Worm (Caenorhabditis elegans) whole organism, L3 larva: ENCODE data around the gene ZC373.5.
A peak's percentile ranks its signal among the peaks of the same experiment; 100 is the strongest.

Source experiments
- R02D3.7 ChIP-seq: fragments of 150-350 bp; optimal IDR thresholded peaks from 2 replicates; lab custom pipeline; 2014; ENCODE audit warnings: missing biosample characterization, missing genetic modification characterization
- ZK546.5 ChIP-seq: sonication (generic microtip); optimal IDR thresholded peaks from 2 replicates; lab custom pipeline; 2017; ENCODE audit warnings: missing biosample characterization, missing genetic modification characterization
- aly-2 ChIP-seq: fragments of 150-350 bp; optimal IDR thresholded peaks from 2 replicates; lab custom pipeline; 2014; ENCODE audit warnings: missing biosample characterization, missing genetic modification characterization
- ama-1 ChIP-seq: fragments of 150-350 bp; optimal IDR thresholded peaks from 2 replicates; lab custom pipeline; 2018
- ceh-16 ChIP-seq: sonication (generic microtip); optimal IDR thresholded peaks from 2 replicates; lab custom pipeline; 2017; ENCODE audit warnings: missing biosample characterization, missing genetic modification characterization
- ceh-28 ChIP-seq: fragments of 150-350 bp; optimal IDR thresholded peaks from 2 replicates; lab custom pipeline; 2014; ENCODE audit warnings: missing biosample characterization, missing genetic modification reagents, missing genetic modification characterization
- ceh-82 ChIP-seq: fragments of 150-350 bp; optimal IDR thresholded peaks from 2 replicates; lab custom pipeline; 2014; ENCODE audit warnings: missing biosample characterization, missing genetic modification characterization
- ceh-9 ChIP-seq: sonication (generic microtip); optimal IDR thresholded peaks from 2 replicates; lab custom pipeline; 2018; ENCODE audit warnings: missing biosample characterization, missing genetic modification characterization
- daf-12 ChIP-seq: fragments of 150-350 bp; optimal IDR thresholded peaks from 2 replicates; lab custom pipeline; 2014; ENCODE audit warnings: missing biosample characterization, missing genetic modification reagents, missing genetic modification characterization
- egl-27 ChIP-seq: sonication (generic microtip); optimal IDR thresholded peaks from 4 replicates; lab custom pipeline; 2017; ENCODE audit warnings: missing biosample characterization, missing genetic modification reagents, missing genetic modification characterization
- egl-5 ChIP-seq: fragments of 150-350 bp; optimal IDR thresholded peaks from 2 replicates; lab custom pipeline; 2017; ENCODE audit warnings: missing biosample characterization, missing genetic modification reagents, missing genetic modification characterization, inconsistent platforms
- elt-1 ChIP-seq: fragments of 150-350 bp; optimal IDR thresholded peaks from 2 replicates; lab custom pipeline; 2014; ENCODE audit warnings: missing biosample characterization, missing genetic modification characterization
- elt-2 ChIP-seq: sonication (generic microtip); optimal IDR thresholded peaks from 2 replicates; lab custom pipeline; 2016; ENCODE audit warnings: missing genetic modification reagents, mild to moderate bottlenecking, missing genetic modification characterization, missing compliant biosample characterization
- fkh-10 ChIP-seq: sonication (generic microtip); optimal IDR thresholded peaks from 2 replicates; lab custom pipeline; 2017; ENCODE audit warnings: missing biosample characterization, missing genetic modification reagents, missing genetic modification characterization
- fkh-2 ChIP-seq: fragments of 150-350 bp; optimal IDR thresholded peaks from 2 replicates; lab custom pipeline; 2014; ENCODE audit warnings: missing biosample characterization, missing genetic modification reagents, missing genetic modification characterization
- fos-1 ChIP-seq: fragments of 150-350 bp; optimal IDR thresholded peaks from 2 replicates; lab custom pipeline; 2014; ENCODE audit warnings: missing biosample characterization, missing genetic modification characterization
- hmg-11 ChIP-seq: sonication (generic microtip); optimal IDR thresholded peaks from 2 replicates; lab custom pipeline; 2016; ENCODE audit warnings: missing genetic modification characterization, missing compliant biosample characterization
- jun-1 ChIP-seq: fragments of 150-350 bp; optimal IDR thresholded peaks from 2 replicates; lab custom pipeline; 2014; ENCODE audit warnings: missing biosample characterization, missing genetic modification reagents, missing genetic modification characterization
- lin-15B ChIP-seq: fragments of 150-350 bp; optimal IDR thresholded peaks from 2 replicates; lab custom pipeline; 2014; ENCODE audit warnings: missing biosample characterization, missing genetic modification characterization
- lin-39 ChIP-seq: fragments of 150-350 bp; optimal IDR thresholded peaks from 2 replicates; lab custom pipeline; 2018; ENCODE audit warnings: missing biosample characterization, missing genetic modification reagents, missing genetic modification characterization
- lsy-12 ChIP-seq: sonication (generic microtip); optimal IDR thresholded peaks from 2 replicates; lab custom pipeline; 2016; ENCODE audit warnings: mild to moderate bottlenecking, missing genetic modification characterization, missing compliant biosample characterization
- mdl-1 ChIP-seq: fragments of 150-350 bp; optimal IDR thresholded peaks from 2 replicates; lab custom pipeline; 2014; ENCODE audit warnings: missing biosample characterization, missing genetic modification characterization
- mml-1 ChIP-seq: fragments of 150-350 bp; sonication (generic microtip); optimal IDR thresholded peaks from 3 replicates; lab custom pipeline; 2014; ENCODE audit warnings: missing biosample characterization, missing genetic modification characterization
- nfya-1 ChIP-seq: sonication (generic microtip); optimal IDR thresholded peaks from 2 replicates; lab custom pipeline; 2017; ENCODE audit warnings: missing genetic modification characterization, mild to moderate bottlenecking, missing compliant biosample characterization, antibody characterized with exemption, moderate library complexity; ENCODE audit not compliant: insufficient read depth
- nhr-12 ChIP-seq: fragments of 150-350 bp; optimal IDR thresholded peaks from 2 replicates; lab custom pipeline; 2014; ENCODE audit warnings: missing biosample characterization, missing genetic modification characterization
- nhr-23 ChIP-seq: fragments of 150-350 bp; optimal IDR thresholded peaks from 2 replicates; lab custom pipeline; 2014; ENCODE audit warnings: missing biosample characterization, missing genetic modification reagents, missing genetic modification characterization
- nhr-237 ChIP-seq: fragments of 150-350 bp; optimal IDR thresholded peaks from 2 replicates; lab custom pipeline; 2014; ENCODE audit warnings: missing biosample characterization, missing genetic modification characterization
- nhr-25 ChIP-seq: sonication (generic microtip); optimal IDR thresholded peaks from 2 replicates; lab custom pipeline; 2017; ENCODE audit warnings: missing biosample characterization, missing genetic modification characterization
- nhr-43 ChIP-seq: sonication (generic microtip); optimal IDR thresholded peaks from 2 replicates; lab custom pipeline; 2016; ENCODE audit warnings: mild to moderate bottlenecking, missing genetic modification characterization, missing compliant biosample characterization; ENCODE audit not compliant: poor library complexity, severe bottlenecking
- nhr-67 ChIP-seq: fragments of 150-350 bp; optimal IDR thresholded peaks from 2 replicates; lab custom pipeline; 2014; ENCODE audit warnings: missing biosample characterization, missing genetic modification characterization
- nhr-76 ChIP-seq: fragments of 150-350 bp; sonication (generic microtip); optimal IDR thresholded peaks from 5 replicates; lab custom pipeline; 2014; ENCODE audit warnings: missing biosample characterization, missing genetic modification characterization
- nhr-77 ChIP-seq: fragments of 150-350 bp; optimal IDR thresholded peaks from 2 replicates; lab custom pipeline; 2014; ENCODE audit warnings: missing biosample characterization, missing genetic modification characterization
- pha-4 ChIP-seq: fragments of 150-350 bp; optimal IDR thresholded peaks from 2 replicates; lab custom pipeline; 2014; ENCODE audit warnings: missing biosample characterization, missing genetic modification reagents, missing genetic modification characterization
- pqm-1 ChIP-seq: fragments of 150-350 bp; optimal IDR thresholded peaks from 2 replicates; lab custom pipeline; 2017; ENCODE audit warnings: missing biosample characterization, missing genetic modification characterization, inconsistent platforms
- sea-2 ChIP-seq: fragments of 150-350 bp; sonication (generic microtip); optimal IDR thresholded peaks from 4 replicates; lab custom pipeline; 2014; ENCODE audit warnings: missing biosample characterization, missing genetic modification reagents, missing genetic modification characterization
- skn-1 ChIP-seq: fragments of 150-350 bp; optimal IDR thresholded peaks from 2 replicates; lab custom pipeline; 2014; ENCODE audit warnings: missing biosample characterization, missing genetic modification characterization
- snpc-4 ChIP-seq: fragments of 150-350 bp; optimal IDR thresholded peaks from 2 replicates; lab custom pipeline; 2014; ENCODE audit warnings: missing biosample characterization, missing genetic modification characterization
- tbx-2 ChIP-seq: sonication (generic microtip); optimal IDR thresholded peaks from 2 replicates; lab custom pipeline; 2016; ENCODE audit warnings: mild to moderate bottlenecking, missing genetic modification characterization, missing compliant biosample characterization
- unc-39 ChIP-seq: sonication (generic microtip); optimal IDR thresholded peaks from 4 replicates; lab custom pipeline; 2017; ENCODE audit warnings: missing biosample characterization, missing genetic modification characterization
- unc-62 ChIP-seq: fragments of 150-350 bp; sonication (generic microtip); optimal IDR thresholded peaks from 4 replicates; lab custom pipeline; 2014; ENCODE audit warnings: missing biosample characterization, missing genetic modification reagents, missing genetic modification characterization
- zag-1 ChIP-seq: fragments of 150-350 bp; optimal IDR thresholded peaks from 2 replicates; lab custom pipeline; 2014; ENCODE audit warnings: missing biosample characterization, missing genetic modification characterization
- ztf-11 ChIP-seq: fragments of 150-350 bp; optimal IDR thresholded peaks from 2 replicates; lab custom pipeline; 2014; ENCODE audit warnings: missing biosample characterization, missing genetic modification characterization
- ztf-4 ChIP-seq: fragments of 150-350 bp; optimal IDR thresholded peaks from 2 replicates; lab custom pipeline; 2014; ENCODE audit warnings: missing biosample characterization, missing genetic modification characterization

ZC373.5 gene

ce11 chrX:10047325-10047724 lies 26.9 kb downstream of the ZC373.5 start, which contains the start of gene ZC374.2:
Gene ZC374.2, minus strand, starts transcription at chrX:10047425.
- TF ChIP-seq egl-5 (tag; lab: Kevin White, UChicago), result no peak
- no peak for TF ChIP-seq unc-39 (tag; lab: Kevin White, UChicago)
- no peak for TF ChIP-seq ceh-28

ce11 chrX:10044473-10044872 lies 29.7 kb downstream of the ZC373.5 start:
- no peak for TF ChIP-seq lin-39
- TF ChIP-seq elt-2 (tag; lab: Kevin White, UChicago), result no peak
- no peak for TF ChIP-seq nhr-76 (tag; lab: Kevin White, UChicago)
- TF ChIP-seq nhr-23 (tag; lab: Kevin White, UChicago), result no peak
- no peak for TF ChIP-seq fos-1 (tag; lab: Kevin White, UChicago)

ce11 chrX:10030836-10031235 lies 43.4 kb downstream of the ZC373.5 start, which contains the start of gene sek-6:
Gene sek-6, plus strand, starts transcription at chrX:10031150.
- TF ChIP-seq fos-1 (tag; lab: Kevin White, UChicago) (no peak), pqm-1 (tag; lab: Kevin White, UChicago) (no peak), elt-2 (tag; lab: Kevin White, UChicago) (peak; percentile 44), unc-62 (GFP tag; lab: Kevin White, UChicago) (no peak), daf-12 (no peak), nhr-12 (tag; lab: Kevin White, UChicago) (no peak), mml-1 (no peak), hmg-11 (tag; lab: Kevin White, UChicago) (no peak), lin-15B (tag; lab: Kevin White, UChicago) (no peak)

ce11 chrX:10027556-10027955 lies 46.6 kb downstream of the ZC373.5 start, which contains the start of gene mkk-4:
Gene mkk-4, plus strand, starts transcription at chrX:10027856.
- TF ChIP-seq ztf-11, result no peak
- no peak for TF ChIP-seq mml-1
- no peak for TF ChIP-seq ZK546.5 (tag; lab: Kevin White, UChicago)
- no peak for TF ChIP-seq R02D3.7
- no peak for TF ChIP-seq daf-12

ce11 chrX:10026347-10026746 lies 47.8 kb downstream of the ZC373.5 start:
- TF ChIP-seq ztf-4 (no peak), hmg-11 (tag; lab: Kevin White, UChicago) (peak; percentile 49), ceh-9 (tag; lab: Kevin White, UChicago) (no peak), ceh-16 (tag; lab: Kevin White, UChicago) (no peak), lin-39 (peak; percentile 49), unc-62 (GFP tag; lab: Kevin White, UChicago) (no peak), mml-1 (no peak), daf-12 (no peak), nhr-76 (tag; lab: Kevin White, UChicago) (no peak), nhr-12 (tag; lab: Kevin White, UChicago) (no peak), R02D3.7 (no peak), nhr-237 (no peak), pqm-1 (tag; lab: Kevin White, UChicago) (no peak), zag-1 (no peak), elt-1 (tag; lab: Kevin White, UChicago) (peak; percentile 22), fkh-2 (tag; lab: Kevin White, UChicago) (no peak), nhr-67 (tag; lab: Kevin White, UChicago) (no peak), fkh-10 (GFP tag; lab: Kevin White, UChicago) (no peak), elt-2 (tag; lab: Kevin White, UChicago) (peak; percentile 4), nhr-77 (tag; lab: Kevin White, UChicago) (no peak), lin-15B (tag; lab: Kevin White, UChicago) (no peak), unc-39 (tag; lab: Kevin White, UChicago) (no peak), nfya-1 (tag; lab: Kevin White, UChicago) (peak; percentile 60), nhr-25 (tag; lab: Kevin White, UChicago) (peak; percentile 30), jun-1 (tag; lab: Kevin White, UChicago) (no peak), egl-27 (peak; percentile 9), ama-1 (no peak), skn-1 (tag; lab: Kevin White, UChicago) (no peak), nhr-23 (tag; lab: Kevin White, UChicago) (peak; percentile 54), sea-2 (no peak), fos-1 (tag; lab: Kevin White, UChicago) (no peak), ceh-82 (tag; lab: Kevin White, UChicago) (no peak), ceh-28 (peak; percentile 67), lsy-12 (tag; lab: Kevin White, UChicago) (peak; percentile 48), mdl-1 (tag; lab: Kevin White, UChicago) (no peak), egl-5 (tag; lab: Kevin White, UChicago) (peak; percentile 45), pha-4 (tag; lab: Kevin White, UChicago) (peak; percentile 79), tbx-2 (tag; lab: Kevin White, UChicago) (no peak), aly-2 (tag; lab: Kevin White, UChicago) (no peak), nhr-43 (tag; lab: Kevin White, UChicago) (no peak), snpc-4 (tag; lab: Kevin White, UChicago) (peak; percentile 48)
